Worm (Caenorhabditis elegans): ENCODE data around the gene praf-3.

ce11 chrIV:8333988-8334863 is 45.6 kb upstream of the praf-3 start, which contains the start of gene his-32:
- TF ChIP-seq Y48G9A.11 (GFP tag; IDR thresholded peaks at IDR 0.05) (no peak), ama-1 (optimal IDR thresholded peaks at IDR 0.05) (no peak), ceh-20 (GFP tag; IDR thresholded peaks at IDR 0.05) (no peak), nhr-11 (tag; optimal IDR thresholded peaks at IDR 0.05) (no peak), pha-4 (GFP tag; IDR thresholded peaks at IDR 0.05) (no peak), pha-4 (tag; optimal IDR thresholded peaks at IDR 0.05) (no peak), arid-1 (GFP tag; conservative IDR thresholded peaks at IDR 0.05) (no peak), set-16 (GFP tag; IDR thresholded peaks at IDR 0.05) (peak; percentile 78; the same call in 1 of the 2 replicates)

Measured in whole organism, L4 larva.